Worm (Caenorhabditis elegans) whole organism, L3 larva: ENCODE data around the gene selt-1.1.

Experiments
- fkh-2 ChIP-seq: fragments of 150-350 bp; optimal IDR thresholded peaks from 2 replicates; lab custom pipeline; 2014; ENCODE audit warnings: missing biosample characterization, missing genetic modification reagents, missing genetic modification characterization
- pqm-1 ChIP-seq: fragments of 150-350 bp; optimal IDR thresholded peaks from 2 replicates; lab custom pipeline; 2017; ENCODE audit warnings: missing biosample characterization, missing genetic modification characterization, inconsistent platforms

DNA sequence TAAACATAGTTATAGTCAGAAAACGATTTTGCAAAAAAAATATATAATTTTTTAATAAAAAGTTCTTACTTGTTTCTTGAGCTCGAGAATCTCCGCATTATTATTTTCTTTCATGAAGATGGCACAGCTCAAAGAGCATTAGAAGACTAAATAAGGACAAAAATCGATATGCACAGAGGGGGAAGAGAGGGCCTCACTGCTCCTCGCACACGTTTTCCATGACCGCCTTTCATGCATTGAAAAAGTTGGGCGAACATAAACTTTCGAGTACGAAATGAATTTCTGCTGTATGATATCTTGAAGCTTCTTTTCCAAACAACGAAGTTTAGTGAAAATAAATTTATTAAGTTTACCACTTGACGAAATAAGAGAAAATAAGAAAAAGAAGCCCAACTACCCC lies 35.1 kb downstream of the selt-1.1 start, which contains the start of gene ccdc-149:
- no peak for TF ChIP-seq pqm-1 (tag; lab: Kevin White, UChicago)
- no peak for TF ChIP-seq fkh-2
